Fruit fly (Drosophila melanogaster) whole organism, embryonic: ENCODE measurements around the gene CG14095.

Source experiments
- CG14441 ChIP-seq: fragments of 200-800 bp; sonication (Bioruptor generic); IDR thresholded peaks from 2 replicates; pipeline ENCODE4 v1.3.6; 2022; ENCODE audit warnings: missing biosample characterization, missing genetic modification characterization
- CG15011 ChIP-seq: fragments of 200-800 bp; sonication (Bioruptor generic); optimal IDR thresholded peaks from 3 replicates; lab custom pipeline; 2018; ENCODE audit warnings: missing biosample characterization, mild to moderate bottlenecking, missing genetic modification characterization
- CG18011 ChIP-seq: fragments of 200-800 bp; sonication (Bioruptor generic); optimal IDR thresholded peaks from 2 replicates; lab custom pipeline; 2017; ENCODE audit warnings: missing biosample characterization, missing genetic modification characterization, mild to moderate bottlenecking, moderate library complexity, missing genotype
- CG2120 ChIP-seq: fragments of 200-800 bp; sonication (Bioruptor generic); optimal IDR thresholded peaks from 3 replicates; lab custom pipeline; 2016; ENCODE audit warnings: missing biosample characterization, missing genetic modification characterization
- CG2199 ChIP-seq: fragments of 200-800 bp; sonication (Bioruptor generic); IDR thresholded peaks from 3 replicates; pipeline ENCODE4 v1.3.6; 2022; ENCODE audit warnings: missing biosample characterization, missing genetic modification characterization
- CG3163 ChIP-seq: fragments of 200-800 bp; sonication (Bioruptor generic); optimal IDR thresholded peaks from 3 replicates; lab custom pipeline; 2016; ENCODE audit warnings: missing biosample characterization, missing genetic modification characterization
- CG32772 ChIP-seq: fragments of 200-800 bp; sonication (Bioruptor generic); IDR thresholded peaks from 2 replicates; pipeline ENCODE4 v1.3.6; 2022; ENCODE audit warnings: missing biosample characterization, missing genetic modification characterization
- CHES-1-like ChIP-seq: fragments of 200-800 bp; sonication (Bioruptor generic); optimal IDR thresholded peaks from 2 replicates; lab custom pipeline; 2016; ENCODE audit warnings: missing biosample characterization, missing genetic modification characterization
- Camta ChIP-seq: fragments of 200-800 bp; sonication (Bioruptor generic); optimal IDR thresholded peaks from 2 replicates; lab custom pipeline; 2016; ENCODE audit warnings: missing biosample characterization, missing genetic modification characterization
- Chrac-16 ChIP-seq: fragments of 200-800 bp; sonication (Bioruptor generic); optimal IDR thresholded peaks from 3 replicates; lab custom pipeline; 2016; ENCODE audit warnings: missing biosample characterization, missing genetic modification characterization
- Deaf1 ChIP-seq: fragments of 200-800 bp; optimal IDR thresholded peaks from 3 replicates; lab custom pipeline; 2019; ENCODE audit warnings: missing biosample characterization, mild to moderate bottlenecking, missing genetic modification characterization, moderate library complexity
- H2.0 ChIP-seq: fragments of 200-800 bp; sonication (Bioruptor generic); IDR thresholded peaks from 2 replicates; pipeline ENCODE4 v1.3.6; 2022; ENCODE audit warnings: missing biosample characterization, missing genetic modification characterization
- Hey ChIP-seq: fragments of 200-800 bp; sonication (Bioruptor generic); optimal IDR thresholded peaks from 3 replicates; lab custom pipeline; 2018; ENCODE audit warnings: missing biosample characterization, mild to moderate bottlenecking, missing genetic modification characterization
- HmgD ChIP-seq: fragments of 200-800 bp; sonication (Bioruptor generic); optimal IDR thresholded peaks from 3 replicates; lab custom pipeline; 2016; ENCODE audit warnings: missing biosample characterization, missing genetic modification characterization
- Hr78 ChIP-seq, 2 experiments: fragments of 200-800 bp in 1 of 2; fragments of >200 bp in 1 of 2; sonication (Bioruptor generic) in 1 of 2; optimal IDR thresholded peaks; 2 replicates each; lab custom pipeline; 2017 to 2019; ENCODE audit warnings: missing biosample characterization in 2 of 2, missing genetic modification characterization in 2 of 2, mild to moderate bottlenecking in 1 of 2, moderate library complexity in 1 of 2
- Jarid2 ChIP-seq: fragments of 200-800 bp; sonication (Bioruptor generic); optimal IDR thresholded peaks from 3 replicates; lab custom pipeline; 2017; ENCODE audit warnings: mild to moderate bottlenecking, missing biosample characterization, missing genetic modification reagents, missing genetic modification characterization
- MBD-R2 ChIP-seq: fragments of 200-800 bp; sonication (Bioruptor generic); IDR thresholded peaks from 2 replicates; pipeline ENCODE4 v1.3.6; 2022; ENCODE audit warnings: missing biosample characterization, missing genetic modification characterization
- MTF-1 ChIP-seq: fragments of 200-800 bp; sonication (Bioruptor generic); optimal IDR thresholded peaks from 2 replicates; lab custom pipeline; 2018; ENCODE audit warnings: missing biosample characterization, mild to moderate bottlenecking, missing genetic modification characterization, borderline replicate concordance
- Med ChIP-seq: fragments of 200-800 bp; sonication (Bioruptor generic); peaks from one replicate; lab custom pipeline; 2016; ENCODE audit warnings: missing biosample characterization, missing genetic modification characterization, mild to moderate bottlenecking, inconsistent platforms, moderate library complexity
- Neu2 ChIP-seq: fragments of 200-800 bp; sonication (Bioruptor generic); optimal IDR thresholded peaks from 3 replicates; lab custom pipeline; 2016; ENCODE audit warnings: missing biosample characterization, missing genetic modification characterization, borderline replicate concordance
- Oli ChIP-seq: fragments of 200-800 bp; sonication (Bioruptor generic); optimal IDR thresholded peaks from 2 replicates; lab custom pipeline; 2018; ENCODE audit warnings: missing biosample characterization, mild to moderate bottlenecking, missing genetic modification characterization, moderate library complexity
- Side ChIP-seq: fragments of 200-800 bp; sonication (Bioruptor generic); optimal IDR thresholded peaks from 2 replicates; lab custom pipeline; 2016; ENCODE audit warnings: missing biosample characterization, missing genetic modification characterization
- Trl ChIP-seq, 3 experiments: fragments of >200 bp in 2 of 3; fragments of 200-800 bp in 1 of 3; sonication (Bioruptor generic) in 1 of 3; optimal IDR thresholded peaks; 2 replicates in 1 of 3; 3 replicates in 2 of 3; lab custom pipeline; 2016 to 2017; ENCODE audit warnings: missing biosample characterization in 1 of 3, missing genetic modification characterization in 1 of 3
- ab ChIP-seq: fragments of 200-800 bp; sonication (Bioruptor generic); optimal IDR thresholded peaks from 2 replicates; lab custom pipeline; 2016; ENCODE audit warnings: missing biosample characterization, missing genetic modification characterization
- btn ChIP-seq: fragments of 200-800 bp; sonication (Bioruptor generic); optimal IDR thresholded peaks from 2 replicates; lab custom pipeline; 2016; ENCODE audit warnings: missing biosample characterization, missing genetic modification characterization
- chinmo ChIP-seq: fragments of 200-800 bp; sonication (Bioruptor generic); IDR thresholded peaks from 4 replicates; pipeline ENCODE4 v1.3.6; 2022; ENCODE audit warnings: missing biosample characterization, missing genetic modification characterization; ENCODE audit not compliant: partially characterized antibody
- dati ChIP-seq: fragments of 200-800 bp; sonication (Bioruptor generic); IDR thresholded peaks from 2 replicates; pipeline ENCODE4 v1.3.6; 2022; ENCODE audit warnings: missing biosample characterization, missing genetic modification characterization
- esg ChIP-seq: fragments of 200-800 bp; sonication (Bioruptor generic); conservative IDR thresholded peaks from 2 replicates; pipeline ENCODE4 v1.3.6; 2022; ENCODE audit warnings: missing biosample characterization, missing genetic modification characterization
- exex ChIP-seq: fragments of 200-800 bp; sonication (Bioruptor generic); optimal IDR thresholded peaks from 4 replicates; lab custom pipeline; 2018; ENCODE audit warnings: missing biosample characterization, mild to moderate bottlenecking, missing genetic modification characterization, moderate library complexity
- her ChIP-seq: fragments of 200-800 bp; sonication (Bioruptor generic); optimal IDR thresholded peaks from 2 replicates; lab custom pipeline; 2016; ENCODE audit warnings: missing biosample characterization, missing genetic modification characterization
- jumu ChIP-seq: fragments of 200-800 bp; sonication (Bioruptor generic); optimal IDR thresholded peaks from 3 replicates; lab custom pipeline; 2016; ENCODE audit warnings: missing biosample characterization, missing genetic modification characterization
- prd ChIP-seq, 3 experiments: fragments of >200 bp in 2 of 3; fragments of 200-800 bp in 1 of 3; sonication (Bioruptor generic) in 1 of 3; optimal IDR thresholded peaks in 2 of 3; IDR thresholded peaks in 1 of 3; 2 replicates in 2 of 3; 3 replicates in 1 of 3; pipeline versions ENCODE4 v1.3.6 to Lab custom; 2017 to 2022; ENCODE audit warnings: missing biosample characterization in 1 of 3, missing genetic modification characterization in 1 of 3
- scrt ChIP-seq: fragments of 200-800 bp; sonication (Bioruptor generic); optimal IDR thresholded peaks from 2 replicates; lab custom pipeline; 2018; ENCODE audit warnings: missing biosample characterization, mild to moderate bottlenecking, missing genetic modification characterization, moderate library complexity
- sens ChIP-seq: fragments of 200-800 bp; sonication (Bioruptor generic); peaks from one replicate; lab custom pipeline; 2016; ENCODE audit warnings: missing biosample characterization, missing genetic modification characterization
- sqz ChIP-seq: fragments of 200-800 bp; sonication (Bioruptor generic); optimal IDR thresholded peaks from 3 replicates; lab custom pipeline; 2018; ENCODE audit warnings: missing biosample characterization, mild to moderate bottlenecking, missing genetic modification characterization
- stwl ChIP-seq: fragments of 200-800 bp; sonication (Bioruptor generic); optimal IDR thresholded peaks from 3 replicates; lab custom pipeline; 2018; ENCODE audit warnings: missing biosample characterization, mild to moderate bottlenecking, missing genetic modification characterization, moderate library complexity
- tio ChIP-seq: fragments of 200-800 bp; sonication (Bioruptor generic); optimal IDR thresholded peaks from 2 replicates; lab custom pipeline; 2017; ENCODE audit warnings: missing biosample characterization, missing genetic modification characterization, inconsistent platforms
- trh ChIP-seq: fragments of 200-800 bp; sonication (Bioruptor generic); optimal IDR thresholded peaks from 2 replicates; lab custom pipeline; 2016; ENCODE audit warnings: missing biosample characterization, missing genetic modification characterization

Gene CG14095

dm6 chr3L:19483007-19483406 is 18.4 kb upstream of the CG14095 start (continued):
- TF ChIP-seq btn: no peak
- no peak for TF ChIP-seq Oli (tag; lab: Kevin White, UChicago)
- no peak for TF ChIP-seq MBD-R2
- no peak for TF ChIP-seq CG2120 (GFP tag; lab: Kevin White, UChicago)
- no peak for TF ChIP-seq her (GFP tag; lab: Kevin White, UChicago)
- TF ChIP-seq Chrac-16 (GFP tag; lab: Kevin White, UChicago): no peak
- no peak for TF ChIP-seq CG32772 (GFP tag; lab: Robert Waterston, UW)
- 0 out of 3 replicates have a peak, but pooled peaks have one; percentile 18 for TF ChIP-seq CG2199
- TF ChIP-seq CG18011 (GFP tag; lab: Kevin White, UChicago): peak; percentile 97
- no peak for TF ChIP-seq dati (GFP tag; lab: Robert Waterston, UW)
- TF ChIP-seq MTF-1 (GFP tag; lab: Kevin White, UChicago): no peak
- TF ChIP-seq exex (tag; lab: Kevin White, UChicago): no peak
- TF ChIP-seq trh (GFP tag; lab: Kevin White, UChicago): no peak
- no peak for TF ChIP-seq Side
- TF ChIP-seq jumu (GFP tag; lab: Kevin White, UChicago): no peak
- TF ChIP-seq stwl (tag; lab: Kevin White, UChicago): peak; percentile 90
- no peak for TF ChIP-seq Camta (GFP tag; lab: Kevin White, UChicago)
- TF ChIP-seq ab: no peak
- no peak for TF ChIP-seq prd (optimal IDR thresholded peaks at IDR 0.05; lab: Kevin White, UChicago)
- TF ChIP-seq prd (GFP tag; IDR thresholded peaks at IDR 0.05; lab: Robert Waterston, UW): no peak
- no peak for TF ChIP-seq CG14441 (GFP tag; lab: Robert Waterston, UW)
- TF ChIP-seq H2.0 (GFP tag; lab: Robert Waterston, UW): no peak
- no peak for TF ChIP-seq esg
- TF ChIP-seq sens (GFP tag; lab: Kevin White, UChicago): peak; percentile 23
- no peak for TF ChIP-seq CHES-1-like (GFP tag; lab: Kevin White, UChicago)
- no peak for TF ChIP-seq scrt
- TF ChIP-seq Med (GFP tag; lab: Kevin White, UChicago): peak; percentile 48

- TF ChIP-seq Jarid2 (GFP tag; lab: Kevin White, UChicago) (no peak), Deaf1 (tag; lab: Kevin White, UChicago) (peak; percentile 48), Trl (optimal IDR thresholded peaks at IDR 0.05; lab: Kevin White, UChicago) (peak; percentile 50 to 54), Trl (GFP tag; optimal IDR thresholded peaks at IDR 0.05; lab: Kevin White, UChicago) (no peak), CG3163 (GFP tag; lab: Kevin White, UChicago) (peak; percentile 82)
- TF ChIP-seq, all 482 proteins: peak for 3
These were observed 17.5 kb upstream of the CG14095 start for dm6 chr3L:19482014-19482413.

dm6 chr3L:19481209-19481608 is 16.6 kb upstream of the CG14095 start:
- no peak for TF ChIP-seq Neu2 (GFP tag; lab: Kevin White, UChicago)
- TF ChIP-seq CG15011 (GFP tag; lab: Kevin White, UChicago): no peak
- TF ChIP-seq Hr78 (GFP tag; optimal IDR thresholded peaks at IDR 0.05; lab: Kevin White, UChicago): peak in 1 of 2 experiments; percentile 1
- no peak for TF ChIP-seq tio (GFP tag; lab: Kevin White, UChicago)
- no peak for TF ChIP-seq Hey (tag; lab: Kevin White, UChicago)
- TF ChIP-seq chinmo (GFP tag; lab: Robert Waterston, UW): peak; percentile 52; the same call in 1 of the 4 replicates
- no peak for TF ChIP-seq HmgD
- peak; percentile 48 for TF ChIP-seq sqz (GFP tag; lab: Kevin White, UChicago)
